Worm (Caenorhabditis elegans) whole organism, L1 larva: Measurements from ENCODE around the gene C38H2.2.

ENCODE experiments used
- elt-2 ChIP-seq: sonication (generic microtip); optimal IDR thresholded peaks from 2 replicates; lab custom pipeline; 2016; ENCODE audit warnings: missing genetic modification characterization, mild to moderate bottlenecking, inconsistent platforms, missing compliant biosample characterization, missing genetic modification reagents
- hlh-17 ChIP-seq: fragments of 200-800 bp; sonication (Bioruptor generic); optimal IDR thresholded peaks from 2 replicates; lab custom pipeline; 2018; ENCODE audit warnings: missing genetic modification characterization, mild to moderate bottlenecking, missing compliant biosample characterization, moderate library complexity, borderline replicate concordance
- lin-35 ChIP-seq, 2 experiments: fragments of 150-350 bp; optimal IDR thresholded peaks; 2 replicates each; lab custom pipeline; 2014; ENCODE audit warnings: missing biosample characterization in 2 of 2, missing genetic modification characterization in 2 of 2, missing genetic modification reagents in 2 of 2
- unc-98 ChIP-seq: fragments of 200-800 bp; sonication (Bioruptor generic); IDR thresholded peaks from 2 replicates; pipeline ENCODE4 v1.3.6; 2022; ENCODE audit warnings: missing genetic modification characterization, missing compliant biosample characterization

DNA sequence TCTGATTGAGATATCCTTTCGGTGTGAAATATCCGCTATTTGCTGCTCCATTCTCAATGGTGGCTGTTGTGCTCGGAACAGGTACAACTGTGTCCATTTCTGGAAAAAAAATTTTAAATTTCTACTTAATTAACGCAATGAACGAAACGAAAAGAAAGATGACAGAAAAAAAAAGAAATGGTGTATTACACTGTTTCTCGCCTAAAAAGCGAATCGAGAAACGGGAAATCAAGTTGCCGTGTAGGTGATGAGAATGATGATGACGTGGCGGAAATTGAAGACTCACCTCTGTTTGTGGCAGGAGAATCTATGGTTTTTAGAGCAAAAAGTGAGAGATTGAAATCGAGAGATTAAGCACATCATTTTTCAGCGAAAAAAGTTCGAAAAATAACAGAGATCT, 4.9 kb downstream of the C38H2.2 start, which contains the start of gene C38H2.3:
- TF ChIP-seq unc-98 (no peak), hlh-17 (GFP tag; lab: Kevin White, UChicago) (no peak), elt-2 (tag; lab: Kevin White, UChicago) (no peak), lin-35 (GFP tag; optimal IDR thresholded peaks at IDR 0.05; lab: Kevin White, UChicago) (no peak)
